Worm (Caenorhabditis elegans) whole organism, L1 larva: ENCODE measurements around the gene Y73B3B.1.
"Not testable (repeated sequence)": the region's sequence is repeated elsewhere in the genome, so short reads cannot be mapped to it uniquely, and the experiment has no call there.

Experiments used
- C16A3.4 ChIP-seq: fragments of 150-350 bp; optimal IDR thresholded peaks from 2 replicates; lab custom pipeline; 2014; ENCODE audit warnings: missing biosample characterization, missing genetic modification characterization
- C34B4.2 ChIP-seq: sonication (generic microtip); optimal IDR thresholded peaks from 2 replicates; lab custom pipeline; 2017; ENCODE audit warnings: mild to moderate bottlenecking, missing genetic modification characterization, missing compliant biosample characterization
- alr-1 ChIP-seq: fragments of 200-800 bp; sonication (Bioruptor generic); optimal IDR thresholded peaks from 2 replicates; lab custom pipeline; 2018; ENCODE audit warnings: borderline replicate concordance, mild to moderate bottlenecking, missing genetic modification characterization, missing compliant biosample characterization
- blmp-1 ChIP-seq: fragments of 150-350 bp; optimal IDR thresholded peaks from 2 replicates; lab custom pipeline; 2014; ENCODE audit warnings: missing biosample characterization, missing genetic modification characterization
- ceh-63 ChIP-seq: fragments of 200-800 bp; sonication (Bioruptor generic); optimal IDR thresholded peaks from 2 replicates; lab custom pipeline; 2018; ENCODE audit warnings: mild to moderate bottlenecking, missing genetic modification characterization, missing compliant biosample characterization
- ceh-82 ChIP-seq, 3 experiments: fragments of 150-350 bp in 1 of 3; sonication (generic microtip) in 2 of 3; optimal IDR thresholded peaks; 2 replicates each; lab custom pipeline; 2014 to 2017; ENCODE audit warnings: missing biosample characterization in 3 of 3, missing genetic modification characterization in 3 of 3
- ceh-88 ChIP-seq: fragments of 200-800 bp; sonication (Bioruptor generic); IDR thresholded peaks from 2 replicates; pipeline ENCODE4 v1.3.6; 2022; ENCODE audit warnings: missing genetic modification characterization, missing compliant biosample characterization
- ceh-90 ChIP-seq: sonication (generic microtip); optimal IDR thresholded peaks from 2 replicates; lab custom pipeline; 2016; ENCODE audit warnings: missing genetic modification characterization, missing compliant biosample characterization
- ces-1 ChIP-seq: fragments of 150-350 bp; optimal IDR thresholded peaks from 2 replicates; lab custom pipeline; 2014; ENCODE audit warnings: missing biosample characterization, missing genetic modification reagents, missing genetic modification characterization
- egl-13 ChIP-seq: sonication (generic microtip); optimal IDR thresholded peaks from 2 replicates; lab custom pipeline; 2016; ENCODE audit warnings: missing genotype, missing genetic modification reagents, missing genetic modification characterization, missing compliant biosample characterization
- elt-2 ChIP-seq: sonication (generic microtip); optimal IDR thresholded peaks from 2 replicates; lab custom pipeline; 2016; ENCODE audit warnings: missing genetic modification characterization, mild to moderate bottlenecking, inconsistent platforms, missing compliant biosample characterization, missing genetic modification reagents
- fkh-8 ChIP-seq: sonication (generic microtip); optimal IDR thresholded peaks from 2 replicates; lab custom pipeline; 2016; ENCODE audit warnings: mild to moderate bottlenecking, missing genetic modification characterization, missing compliant biosample characterization
- lin-13 ChIP-seq: fragments of 150-350 bp; optimal IDR thresholded peaks from 2 replicates; lab custom pipeline; 2014; ENCODE audit warnings: missing biosample characterization, missing genetic modification reagents, missing genetic modification characterization
- lir-3 ChIP-seq: sonication (generic microtip); optimal IDR thresholded peaks from 2 replicates; lab custom pipeline; 2016; ENCODE audit warnings: mild to moderate bottlenecking, missing genetic modification characterization, moderate library complexity, missing compliant biosample characterization; ENCODE audit not compliant: poor library complexity
- mdl-1 ChIP-seq, 2 experiments: fragments of 150-350 bp; optimal IDR thresholded peaks; 2 replicates each; lab custom pipeline; 2014 to 2017; ENCODE audit warnings: missing biosample characterization in 2 of 2, missing genetic modification characterization in 2 of 2, inconsistent platforms in 1 of 2
- mep-1 ChIP-seq: fragments of 150-350 bp; optimal IDR thresholded peaks from 2 replicates; lab custom pipeline; 2014; ENCODE audit warnings: missing biosample characterization, missing genetic modification characterization
- nhr-12 ChIP-seq: sonication (generic microtip); optimal IDR thresholded peaks from 2 replicates; lab custom pipeline; 2017; ENCODE audit warnings: missing biosample characterization, missing genetic modification characterization
- nhr-28 ChIP-seq: fragments of 150-350 bp; optimal IDR thresholded peaks from 2 replicates; lab custom pipeline; 2014; ENCODE audit warnings: missing biosample characterization, missing genetic modification characterization
- nhr-47 ChIP-seq: sonication (generic microtip); optimal IDR thresholded peaks from 2 replicates; lab custom pipeline; 2016; ENCODE audit warnings: mild to moderate bottlenecking, missing genetic modification characterization, moderate library complexity, missing compliant biosample characterization
- nhr-84 ChIP-seq: sonication (generic microtip); optimal IDR thresholded peaks from 2 replicates; lab custom pipeline; 2017; ENCODE audit warnings: missing biosample characterization, missing genetic modification characterization
- nhr-85 ChIP-seq: sonication (generic microtip); peaks from one replicate; lab custom pipeline; 2016; ENCODE audit warnings: missing genetic modification characterization, inconsistent platforms, missing compliant biosample characterization
- pag-3 ChIP-seq: sonication (generic microtip); optimal IDR thresholded peaks from 2 replicates; lab custom pipeline; 2017; ENCODE audit warnings: missing genetic modification characterization, mild to moderate bottlenecking, missing compliant biosample characterization, antibody characterized with exemption, borderline replicate concordance; ENCODE audit not compliant: insufficient read depth
- snpc-4 ChIP-seq: fragments of 150-350 bp; optimal IDR thresholded peaks from 2 replicates; lab custom pipeline; 2014; ENCODE audit warnings: missing biosample characterization, missing genetic modification characterization
- sptf-1 ChIP-seq: fragments of 150-350 bp; optimal IDR thresholded peaks from 2 replicates; lab custom pipeline; 2014; ENCODE audit warnings: missing biosample characterization, missing genetic modification characterization
- sup-37 ChIP-seq: fragments of 200-800 bp; sonication (Bioruptor generic); optimal IDR thresholded peaks from 2 replicates; lab custom pipeline; 2018; ENCODE audit warnings: mild to moderate bottlenecking, missing genetic modification characterization, missing compliant biosample characterization
- tbx-2 ChIP-seq: sonication (generic microtip); optimal IDR thresholded peaks from 2 replicates; lab custom pipeline; 2016; ENCODE audit warnings: missing genetic modification characterization, missing compliant biosample characterization
- xbp-1 ChIP-seq: sonication (generic microtip); optimal IDR thresholded peaks from 2 replicates; lab custom pipeline; 2016; ENCODE audit warnings: missing genetic modification characterization, missing compliant biosample characterization
- ztf-11 ChIP-seq, 2 experiments: sonication (generic microtip); optimal IDR thresholded peaks; 2 replicates each; lab custom pipeline; 2016 to 2017; ENCODE audit warnings: missing genetic modification characterization in 2 of 2, missing biosample characterization in 1 of 2, missing compliant biosample characterization in 1 of 2
- ztf-4 ChIP-seq: fragments of 150-350 bp; optimal IDR thresholded peaks from 2 replicates; lab custom pipeline; 2014; ENCODE audit warnings: missing biosample characterization, missing genetic modification characterization

The Y73B3B.1 gene

DNA sequence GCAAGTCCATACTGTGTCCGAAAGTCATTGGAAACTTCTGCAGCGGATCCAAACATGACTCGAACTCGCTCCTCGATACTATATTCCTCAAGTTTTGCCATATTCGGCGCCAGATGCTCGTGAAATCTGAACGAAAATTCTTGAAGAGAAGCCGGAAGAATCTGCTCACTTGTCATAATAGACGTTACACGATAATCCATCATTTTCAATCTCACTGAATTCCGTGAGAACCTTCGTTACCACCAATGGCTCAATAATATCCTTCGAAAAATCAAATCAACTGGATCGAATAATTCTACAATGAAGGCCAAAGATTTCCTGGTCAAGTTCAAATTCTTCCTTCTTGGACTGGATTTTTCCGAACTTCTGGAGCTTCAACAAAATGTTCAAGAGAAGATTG, at the start of gene Y73B3B.1:
TSS of gene Y73B3B.1 (minus strand) at position 101 of the 400 bp plus-strand sequence.
- TF ChIP-seq ztf-4 (tag; lab: Kevin White, UChicago); pag-3 (tag; lab: Kevin White, UChicago); ceh-88: not testable (repeated sequence)

DNA sequence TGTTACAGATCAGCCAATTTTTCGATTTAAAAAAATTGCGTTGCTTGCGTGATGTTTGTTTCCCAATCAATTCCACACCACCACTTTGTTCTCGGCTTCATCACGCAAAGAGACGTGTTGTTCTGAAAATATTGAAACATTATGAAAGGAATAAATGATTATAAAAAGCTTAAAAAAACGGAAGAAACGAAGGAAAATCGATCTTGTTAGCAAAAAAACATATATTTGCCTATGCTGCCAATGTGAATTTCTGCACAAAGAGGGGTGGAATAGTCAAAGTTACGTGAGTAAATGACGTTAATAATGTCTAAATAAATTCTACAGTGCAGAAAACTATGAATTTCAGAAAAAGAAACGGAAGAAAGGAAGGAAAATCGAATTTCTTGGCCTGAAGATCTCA, 28.0 kb upstream of the Y73B3B.1 start, which contains the start of gene AC8.10:
TSS of gene AC8.10 (minus strand) at position 101 of the 400 bp plus-strand sequence.
- not testable (repeated sequence) for TF ChIP-seq nhr-84, C34B4.2, xbp-1 (tag; lab: Kevin White, UChicago)

ce11 chrX:229374-229773, 18.3 kb upstream of the Y73B3B.1 start, which contains the start of gene AC8.3:
Gene AC8.3, minus strand, starts transcription at chrX:229474.
- TF ChIP-seq nhr-28 (tag; lab: Kevin White, UChicago); ceh-82 (tag; optimal IDR thresholded peaks at IDR 0.05; lab: Kevin White, UChicago); mep-1 (tag; lab: Kevin White, UChicago): not testable (repeated sequence)

ce11 chrX:215488-215887, 4.4 kb upstream of the Y73B3B.1 start, which contains the start of gene set-28:
Gene set-28, minus strand, starts transcription at chrX:215588.
- not testable (repeated sequence) for TF ChIP-seq sup-37 (GFP tag; lab: Kevin White, UChicago); tbx-2; blmp-1 (tag; lab: Kevin White, UChicago)

DNA sequence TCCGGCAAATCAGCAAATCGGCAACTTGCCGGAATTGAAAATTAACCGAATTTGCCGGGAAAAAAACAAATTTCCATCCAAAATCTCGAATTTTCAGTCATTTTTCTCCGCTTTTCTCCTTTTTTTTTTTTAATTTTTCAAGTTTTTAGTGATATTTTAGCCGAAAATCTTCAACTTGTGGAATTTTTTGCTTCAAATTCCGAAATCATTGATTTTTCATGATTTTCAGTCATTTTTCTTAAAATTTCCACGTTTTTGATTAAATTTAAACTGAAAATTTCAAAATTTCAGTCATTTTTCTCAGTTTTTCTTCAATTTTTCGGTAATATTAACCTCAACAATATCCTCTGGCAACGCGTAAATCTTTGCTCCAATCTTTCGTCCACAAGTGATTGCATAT, 1.3 kb downstream of the Y73B3B.1 start, which contains the start of gene Y73B3B.3:
TSS of gene Y73B3B.3 (plus strand) at position 301 of the 400 bp plus-strand sequence.
- not testable (repeated sequence) for TF ChIP-seq egl-13 (tag; lab: Kevin White, UChicago); ceh-63 (GFP tag; lab: Kevin White, UChicago); alr-1
- TF ChIP-seq, all 84 proteins: peak for 0; not testable (repeated sequence) for 84

DNA sequence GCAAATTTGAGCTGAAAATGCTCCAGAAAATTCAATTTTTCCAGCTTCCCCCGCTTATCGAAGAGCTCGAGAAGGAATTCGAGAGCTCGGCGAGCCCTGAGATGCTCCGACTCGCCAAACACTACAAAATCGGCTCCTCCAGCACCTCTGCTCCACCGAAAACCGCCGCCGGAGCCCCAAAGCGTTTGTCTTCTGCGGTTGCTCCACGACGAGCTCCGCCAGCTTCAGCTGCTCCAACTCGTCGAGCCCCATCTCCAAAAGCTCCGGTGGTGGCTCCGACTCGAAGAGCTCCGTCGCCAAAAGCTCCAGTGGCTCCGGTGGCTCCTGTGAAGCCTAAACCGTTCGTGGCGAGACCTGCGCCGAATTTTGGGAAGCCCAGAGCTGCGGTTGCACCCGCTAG, 14.6 kb downstream of the Y73B3B.1 start:
- TF ChIP-seq mdl-1 (tag; optimal IDR thresholded peaks at IDR 0.05; lab: Kevin White, UChicago) (no peak), nhr-85 (tag; lab: Kevin White, UChicago) (no peak), lir-3 (tag; lab: Kevin White, UChicago) (no peak), snpc-4 (tag; lab: Kevin White, UChicago) (no peak), ztf-4 (tag; lab: Kevin White, UChicago) (no peak), fkh-8 (no peak), sptf-1 (tag; lab: Kevin White, UChicago) (no peak), C16A3.4 (tag; lab: Kevin White, UChicago) (no peak), C34B4.2 (tag; lab: Kevin White, UChicago) (no peak), nhr-47 (tag; lab: Kevin White, UChicago) (no peak)

DNA sequence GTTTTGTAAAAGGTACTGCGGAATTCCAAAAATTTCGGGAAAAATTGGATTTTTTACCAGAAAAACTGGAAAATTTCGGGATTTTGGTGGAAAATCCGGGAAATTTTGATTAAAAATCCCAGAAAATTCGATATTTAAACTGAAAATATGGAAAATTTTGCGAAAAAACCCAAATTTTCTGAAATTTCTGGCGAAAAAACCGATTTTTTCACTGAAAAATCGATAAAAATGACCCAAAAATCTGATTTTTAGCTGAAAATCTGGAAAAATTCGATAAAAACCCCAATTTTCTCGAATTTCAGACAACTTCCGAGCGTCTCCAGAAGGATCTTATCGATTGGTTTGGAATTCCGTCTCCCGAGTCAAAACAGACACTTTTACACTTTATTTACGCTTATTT, 18.5 kb downstream of the Y73B3B.1 start, which contains the start of gene T08D2.8:
TSS of gene T08D2.8 (plus strand) at position 301 of the 400 bp plus-strand sequence.
- TF ChIP-seq ces-1 (GFP tag; lab: Kevin White, UChicago) (no peak), lin-13 (GFP tag; lab: Kevin White, UChicago) (no peak), tbx-2 (no peak), ceh-63 (GFP tag; lab: Kevin White, UChicago) (no peak), xbp-1 (tag; lab: Kevin White, UChicago) (no peak), ceh-90 (tag; lab: Kevin White, UChicago) (no peak), elt-2 (tag; lab: Kevin White, UChicago) (no peak), ztf-11 (tag; optimal IDR thresholded peaks at IDR 0.05; lab: Kevin White, UChicago) (no peak), nhr-12 (no peak), sup-37 (GFP tag; lab: Kevin White, UChicago) (no peak)
